Worm (Caenorhabditis elegans) whole organism, L1 larva: ENCODE measurements around the gene F40G9.17.

ENCODE experiments used
- C34B4.2 ChIP-seq: sonication (generic microtip); optimal IDR thresholded peaks from 2 replicates; lab custom pipeline; 2017; ENCODE audit warnings: mild to moderate bottlenecking, missing genetic modification characterization, missing compliant biosample characterization
- F16B12.6 ChIP-seq: fragments of 150-350 bp; optimal IDR thresholded peaks from 2 replicates; lab custom pipeline; 2014; ENCODE audit warnings: missing biosample characterization, missing genetic modification characterization
- Y116A8C.19 ChIP-seq: sonication (generic microtip); optimal IDR thresholded peaks from 2 replicates; lab custom pipeline; 2016; ENCODE audit warnings: missing compliant biosample characterization, missing genetic modification characterization, borderline replicate concordance
- aly-2 ChIP-seq: fragments of 150-350 bp; optimal IDR thresholded peaks from 2 replicates; lab custom pipeline; 2014; ENCODE audit warnings: missing biosample characterization, missing genetic modification characterization
- blmp-1 ChIP-seq: fragments of 150-350 bp; optimal IDR thresholded peaks from 2 replicates; lab custom pipeline; 2014; ENCODE audit warnings: missing biosample characterization, missing genetic modification characterization
- ceh-82 ChIP-seq, 3 experiments: fragments of 150-350 bp in 1 of 3; sonication (generic microtip) in 2 of 3; optimal IDR thresholded peaks; 2 replicates each; lab custom pipeline; 2014 to 2017; ENCODE audit warnings: missing biosample characterization in 3 of 3, missing genetic modification characterization in 3 of 3
- ceh-88 ChIP-seq: fragments of 200-800 bp; sonication (Bioruptor generic); IDR thresholded peaks from 2 replicates; pipeline ENCODE4 v1.3.6; 2022; ENCODE audit warnings: missing genetic modification characterization, missing compliant biosample characterization
- ceh-90 ChIP-seq: sonication (generic microtip); optimal IDR thresholded peaks from 2 replicates; lab custom pipeline; 2016; ENCODE audit warnings: missing genetic modification characterization, missing compliant biosample characterization
- ces-1 ChIP-seq: fragments of 150-350 bp; optimal IDR thresholded peaks from 2 replicates; lab custom pipeline; 2014; ENCODE audit warnings: missing biosample characterization, missing genetic modification reagents, missing genetic modification characterization
- dpl-1 ChIP-seq, 3 experiments: fragments of 150-350 bp in 2 of 3; sonication (generic microtip) in 1 of 3; optimal IDR thresholded peaks; 2 replicates each; lab custom pipeline; 2014 to 2017; ENCODE audit warnings: missing biosample characterization in 3 of 3, missing genetic modification characterization in 3 of 3, missing genetic modification reagents in 3 of 3
- efl-1 ChIP-seq, 4 experiments: fragments of 150-350 bp; optimal IDR thresholded peaks in 3 of 4; peaks in 1 of 4; 1 replicate in 1 of 4; 2 replicates in 3 of 4; lab custom pipeline; 2014; ENCODE audit warnings: missing biosample characterization in 2 of 4, missing genetic modification characterization in 2 of 4, missing genetic modification reagents in 2 of 4
- egl-27 ChIP-seq, 2 experiments: fragments of 150-350 bp in 1 of 2; sonication (generic microtip); optimal IDR thresholded peaks; 3 replicates each; lab custom pipeline; 2017 to 2018; ENCODE audit warnings: missing biosample characterization in 2 of 2, missing genetic modification characterization in 2 of 2, missing genetic modification reagents in 2 of 2
- elt-2 ChIP-seq: sonication (generic microtip); optimal IDR thresholded peaks from 2 replicates; lab custom pipeline; 2016; ENCODE audit warnings: missing genetic modification characterization, mild to moderate bottlenecking, inconsistent platforms, missing compliant biosample characterization, missing genetic modification reagents
- elt-3 ChIP-seq, 6 experiments: fragments of 150-350 bp in 1 of 6; sonication (generic microtip); optimal IDR thresholded peaks; 2 replicates each; lab custom pipeline; 2017 to 2018; ENCODE audit warnings: missing biosample characterization in 6 of 6, missing genetic modification characterization in 6 of 6, inconsistent platforms in 1 of 6
- fkh-4 ChIP-seq: sonication (generic microtip); optimal IDR thresholded peaks from 2 replicates; lab custom pipeline; 2016; ENCODE audit warnings: missing compliant biosample characterization, missing genetic modification characterization, borderline replicate concordance
- fos-1 ChIP-seq: fragments of 150-350 bp; optimal IDR thresholded peaks from 2 replicates; lab custom pipeline; 2014; ENCODE audit warnings: missing biosample characterization, missing genetic modification characterization
- grh-1 ChIP-seq: fragments of 200-800 bp; sonication (Bioruptor generic); IDR thresholded peaks from 2 replicates; pipeline ENCODE4 v1.3.6; 2022; ENCODE audit warnings: missing genetic modification reagents, missing genetic modification characterization, missing compliant biosample characterization
- hlh-17 ChIP-seq: fragments of 200-800 bp; sonication (Bioruptor generic); optimal IDR thresholded peaks from 2 replicates; lab custom pipeline; 2018; ENCODE audit warnings: missing genetic modification characterization, mild to moderate bottlenecking, missing compliant biosample characterization, moderate library complexity, borderline replicate concordance
- hlh-4 ChIP-seq: sonication (generic microtip); optimal IDR thresholded peaks from 2 replicates; lab custom pipeline; 2016; ENCODE audit warnings: mild to moderate bottlenecking, missing genetic modification characterization, missing compliant biosample characterization
- hpl-2 ChIP-seq: fragments of 150-350 bp; optimal IDR thresholded peaks from 2 replicates; lab custom pipeline; 2014; ENCODE audit warnings: missing biosample characterization, missing genetic modification reagents, missing genetic modification characterization
- isw-1 ChIP-seq: fragments of 200-800 bp; sonication (Bioruptor generic); IDR thresholded peaks from 2 replicates; pipeline ENCODE4 v1.3.6; 2022; ENCODE audit warnings: missing genetic modification characterization, missing compliant biosample characterization
- jun-1 ChIP-seq: fragments of 150-350 bp; optimal IDR thresholded peaks from 2 replicates; lab custom pipeline; 2014; ENCODE audit warnings: missing biosample characterization, missing genetic modification reagents, missing genetic modification characterization
- lin-13 ChIP-seq: fragments of 150-350 bp; optimal IDR thresholded peaks from 2 replicates; lab custom pipeline; 2014; ENCODE audit warnings: missing biosample characterization, missing genetic modification reagents, missing genetic modification characterization
- lin-15B ChIP-seq: fragments of 150-350 bp; sonication (generic microtip); optimal IDR thresholded peaks from 3 replicates; lab custom pipeline; 2014; ENCODE audit warnings: missing biosample characterization, missing genetic modification characterization
- lin-35 ChIP-seq, 2 experiments: fragments of 150-350 bp; optimal IDR thresholded peaks; 2 replicates each; lab custom pipeline; 2014; ENCODE audit warnings: missing biosample characterization in 2 of 2, missing genetic modification characterization in 2 of 2, missing genetic modification reagents in 2 of 2
- lin-39 ChIP-seq: fragments of 150-350 bp; optimal IDR thresholded peaks from 2 replicates; lab custom pipeline; 2014; ENCODE audit warnings: missing biosample characterization, missing genetic modification reagents, missing genetic modification characterization
- lir-3 ChIP-seq: sonication (generic microtip); optimal IDR thresholded peaks from 2 replicates; lab custom pipeline; 2016; ENCODE audit warnings: mild to moderate bottlenecking, missing genetic modification characterization, moderate library complexity, missing compliant biosample characterization; ENCODE audit not compliant: poor library complexity
- mab-9 ChIP-seq: fragments of 200-800 bp; sonication (Bioruptor generic); IDR thresholded peaks from 2 replicates; pipeline ENCODE4 v1.3.6; 2022; ENCODE audit warnings: missing genetic modification reagents, missing genetic modification characterization, missing compliant biosample characterization
- mdl-1 ChIP-seq, 2 experiments: fragments of 150-350 bp; optimal IDR thresholded peaks; 2 replicates each; lab custom pipeline; 2014 to 2017; ENCODE audit warnings: missing biosample characterization in 2 of 2, missing genetic modification characterization in 2 of 2, inconsistent platforms in 1 of 2
- mep-1 ChIP-seq: fragments of 150-350 bp; optimal IDR thresholded peaks from 2 replicates; lab custom pipeline; 2014; ENCODE audit warnings: missing biosample characterization, missing genetic modification characterization
- nhr-12 ChIP-seq: sonication (generic microtip); optimal IDR thresholded peaks from 2 replicates; lab custom pipeline; 2017; ENCODE audit warnings: missing biosample characterization, missing genetic modification characterization
- nhr-19 ChIP-seq: fragments of 200-800 bp; sonication (Bioruptor generic); conservative IDR thresholded peaks from 2 replicates; pipeline ENCODE4 v1.3.6; 2022; ENCODE audit warnings: missing genetic modification characterization, missing compliant biosample characterization
- nhr-20 ChIP-seq: sonication (generic microtip); optimal IDR thresholded peaks from 2 replicates; lab custom pipeline; 2016; ENCODE audit warnings: mild to moderate bottlenecking, missing genetic modification characterization, missing compliant biosample characterization
- nhr-237 ChIP-seq: fragments of 150-350 bp; optimal IDR thresholded peaks from 2 replicates; lab custom pipeline; 2014; ENCODE audit warnings: missing biosample characterization, missing genetic modification characterization
- nhr-28 ChIP-seq: fragments of 150-350 bp; optimal IDR thresholded peaks from 2 replicates; lab custom pipeline; 2014; ENCODE audit warnings: missing biosample characterization, missing genetic modification characterization
- nhr-84 ChIP-seq: sonication (generic microtip); optimal IDR thresholded peaks from 2 replicates; lab custom pipeline; 2017; ENCODE audit warnings: missing biosample characterization, missing genetic modification characterization
- nhr-85 ChIP-seq: sonication (generic microtip); peaks from one replicate; lab custom pipeline; 2016; ENCODE audit warnings: missing genetic modification characterization, inconsistent platforms, missing compliant biosample characterization
- pag-3 ChIP-seq: sonication (generic microtip); optimal IDR thresholded peaks from 2 replicates; lab custom pipeline; 2017; ENCODE audit warnings: missing genetic modification characterization, mild to moderate bottlenecking, missing compliant biosample characterization, antibody characterized with exemption, borderline replicate concordance; ENCODE audit not compliant: insufficient read depth
- pax-3 ChIP-seq: fragments of 200-800 bp; sonication (Bioruptor generic); optimal IDR thresholded peaks from 2 replicates; lab custom pipeline; 2018; ENCODE audit warnings: mild to moderate bottlenecking, missing genetic modification characterization, moderate library complexity, missing compliant biosample characterization
- snpc-4 ChIP-seq: fragments of 150-350 bp; optimal IDR thresholded peaks from 2 replicates; lab custom pipeline; 2014; ENCODE audit warnings: missing biosample characterization, missing genetic modification characterization
- sox-4 ChIP-seq: sonication (generic microtip); optimal IDR thresholded peaks from 2 replicates; lab custom pipeline; 2016; ENCODE audit warnings: missing genetic modification characterization, missing compliant biosample characterization
- sptf-1 ChIP-seq: fragments of 150-350 bp; optimal IDR thresholded peaks from 2 replicates; lab custom pipeline; 2014; ENCODE audit warnings: missing biosample characterization, missing genetic modification characterization
- sup-37 ChIP-seq: fragments of 200-800 bp; sonication (Bioruptor generic); optimal IDR thresholded peaks from 2 replicates; lab custom pipeline; 2018; ENCODE audit warnings: mild to moderate bottlenecking, missing genetic modification characterization, missing compliant biosample characterization
- swsn-7 ChIP-seq: sonication (generic microtip); optimal IDR thresholded peaks from 2 replicates; lab custom pipeline; 2016; ENCODE audit warnings: missing genetic modification characterization, missing compliant biosample characterization
- tbx-2 ChIP-seq: sonication (generic microtip); optimal IDR thresholded peaks from 2 replicates; lab custom pipeline; 2016; ENCODE audit warnings: missing genetic modification characterization, missing compliant biosample characterization
- unc-130 ChIP-seq: fragments of 150-350 bp; optimal IDR thresholded peaks from 2 replicates; lab custom pipeline; 2017; ENCODE audit warnings: missing biosample characterization, missing genetic modification characterization, inconsistent platforms
- unc-86 ChIP-seq: sonication (generic microtip); optimal IDR thresholded peaks from 2 replicates; lab custom pipeline; 2016; ENCODE audit warnings: missing genetic modification characterization, missing compliant biosample characterization
- unc-98 ChIP-seq: fragments of 200-800 bp; sonication (Bioruptor generic); IDR thresholded peaks from 2 replicates; pipeline ENCODE4 v1.3.6; 2022; ENCODE audit warnings: missing genetic modification characterization, missing compliant biosample characterization
- vab-15 ChIP-seq: sonication (generic microtip); optimal IDR thresholded peaks from 2 replicates; lab custom pipeline; 2017; ENCODE audit warnings: missing genotype, mild to moderate bottlenecking, missing genetic modification characterization, missing compliant biosample characterization
- xbp-1 ChIP-seq: sonication (generic microtip); optimal IDR thresholded peaks from 2 replicates; lab custom pipeline; 2016; ENCODE audit warnings: missing genetic modification characterization, missing compliant biosample characterization
- ztf-11 ChIP-seq, 2 experiments: sonication (generic microtip); optimal IDR thresholded peaks; 2 replicates each; lab custom pipeline; 2016 to 2017; ENCODE audit warnings: missing genetic modification characterization in 2 of 2, missing biosample characterization in 1 of 2, missing compliant biosample characterization in 1 of 2
- ztf-4 ChIP-seq: fragments of 150-350 bp; optimal IDR thresholded peaks from 2 replicates; lab custom pipeline; 2014; ENCODE audit warnings: missing biosample characterization, missing genetic modification characterization

Gene F40G9.17

DNA sequence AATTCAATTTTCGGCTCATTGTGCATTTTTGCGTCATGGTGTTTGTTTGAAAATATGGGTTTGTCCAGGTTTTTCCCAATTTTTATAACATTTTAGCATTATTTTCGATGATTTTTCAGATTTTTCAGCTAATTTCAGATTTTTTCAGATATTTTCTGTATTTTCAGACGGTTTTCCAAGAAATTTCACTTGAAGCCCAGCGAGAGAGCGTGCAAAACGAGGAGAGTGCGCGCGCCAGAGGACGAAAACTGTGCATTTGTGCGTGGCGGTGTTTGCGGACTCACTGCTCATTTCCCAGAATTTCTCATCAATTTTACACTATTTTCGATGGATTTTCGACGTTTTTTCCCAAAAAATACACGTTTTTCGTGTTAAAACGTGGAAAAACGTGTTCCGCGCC, 40.9 kb downstream of the F40G9.17 start:
- TF ChIP-seq unc-86 (tag; lab: Kevin White, UChicago) = peak; percentile 79
- peak; percentile 60 for TF ChIP-seq aly-2 (tag; lab: Kevin White, UChicago)
- peak in 1 of 2 experiments; percentile 28 for TF ChIP-seq ztf-11 (tag; optimal IDR thresholded peaks at IDR 0.05; lab: Kevin White, UChicago)
- TF ChIP-seq lin-15B (tag; lab: Kevin White, UChicago) = peak; percentile 51
- peak; percentile 70 for TF ChIP-seq isw-1
- peak; percentile 59 for TF ChIP-seq lin-39 (tag; lab: Kevin White, UChicago)
- TF ChIP-seq hlh-4 (tag; lab: Kevin White, UChicago) = no peak
- no peak for TF ChIP-seq nhr-12 (tag; lab: Kevin White, UChicago)
- peak; percentile 82 for TF ChIP-seq ceh-88
- TF ChIP-seq unc-98 (GFP tag; lab: Robert Waterston, UW) = no peak
- peak; percentile 51 for TF ChIP-seq jun-1
- peak; percentile 69 for TF ChIP-seq nhr-19 (GFP tag; lab: Robert Waterston, UW)
- TF ChIP-seq ztf-4 (tag; lab: Kevin White, UChicago) = peak; percentile 50
- TF ChIP-seq sup-37 (GFP tag; lab: Kevin White, UChicago) = peak; percentile 55
- TF ChIP-seq hpl-2 (GFP tag; lab: Kevin White, UChicago) = peak; percentile 0
- no peak for TF ChIP-seq hlh-17 (GFP tag; lab: Kevin White, UChicago)
- TF ChIP-seq ceh-90 = peak; percentile 20
- no peak for TF ChIP-seq ces-1
- peak; percentile 1 for TF ChIP-seq snpc-4 (tag; lab: Kevin White, UChicago)
- no peak for TF ChIP-seq pag-3 (tag; lab: Kevin White, UChicago)
- no peak for TF ChIP-seq elt-3 (tag; optimal IDR thresholded peaks at IDR 0.05; lab: Kevin White, UChicago)
- TF ChIP-seq tbx-2 = peak; percentile 80
- TF ChIP-seq unc-130 (tag; lab: Kevin White, UChicago) = peak; percentile 13
- TF ChIP-seq efl-1 (optimal IDR thresholded peaks at IDR 0.05; lab: Kevin White, UChicago) = peak; percentile 63 to 73
- TF ChIP-seq efl-1 (GFP tag; optimal IDR thresholded peaks at IDR 0.05 in 1 of 2; lab: Kevin White, UChicago) = peak; percentile 70 to 97
- TF ChIP-seq egl-27 (tag; optimal IDR thresholded peaks at IDR 0.05; lab: Kevin White, UChicago) = no peak
- TF ChIP-seq mab-9 (GFP tag; lab: Robert Waterston, UW) = peak; percentile 38; the same call in 1 of the 2 replicates
- TF ChIP-seq fos-1 (tag; lab: Kevin White, UChicago) = no peak
- peak; percentile 73 for TF ChIP-seq xbp-1 (tag; lab: Kevin White, UChicago)
- TF ChIP-seq lin-35 (GFP tag; optimal IDR thresholded peaks at IDR 0.05; lab: Kevin White, UChicago) = peak; percentile 65 to 68
- TF ChIP-seq dpl-1 (GFP tag; optimal IDR thresholded peaks at IDR 0.05; lab: Kevin White, UChicago) = peak; percentile 54 to 74 (median 70)
- peak; percentile 45 for TF ChIP-seq pax-3
- TF ChIP-seq lin-13 (GFP tag; lab: Kevin White, UChicago) = peak; percentile 66
- TF ChIP-seq C34B4.2 (tag; lab: Kevin White, UChicago) = no peak
- peak; percentile 58 for TF ChIP-seq grh-1 (GFP tag; lab: Robert Waterston, UW)
- peak; percentile 52 for TF ChIP-seq fkh-4 (tag; lab: Kevin White, UChicago)
- TF ChIP-seq nhr-85 (tag; lab: Kevin White, UChicago) = peak; percentile 83
- TF ChIP-seq nhr-28 (tag; lab: Kevin White, UChicago) = no peak
- TF ChIP-seq mep-1 = peak; percentile 81
- TF ChIP-seq sptf-1 = no peak
- no peak for TF ChIP-seq swsn-7
- no peak for TF ChIP-seq lir-3 (tag; lab: Kevin White, UChicago)
- peak; percentile 94 for TF ChIP-seq F16B12.6
- no peak for TF ChIP-seq nhr-84 (tag; lab: Kevin White, UChicago)
- no peak for TF ChIP-seq elt-2 (tag; lab: Kevin White, UChicago)
- peak; percentile 54 for TF ChIP-seq sox-4
- TF ChIP-seq nhr-237 = no peak
- TF ChIP-seq mdl-1 (tag; optimal IDR thresholded peaks at IDR 0.05; lab: Kevin White, UChicago) = peak in 1 of 2 experiments; percentile 2
- TF ChIP-seq blmp-1 (tag; lab: Kevin White, UChicago) = no peak
- no peak for TF ChIP-seq nhr-20
- TF ChIP-seq ceh-82 (tag; optimal IDR thresholded peaks at IDR 0.05; lab: Kevin White, UChicago) = peak; percentile 44 to 55 (median 47)
- TF ChIP-seq vab-15 (tag; lab: Kevin White, UChicago) = no peak
- TF ChIP-seq Y116A8C.19 (tag; lab: Kevin White, UChicago) = no peak
